Worm (Caenorhabditis elegans) whole organism, midembryonic: Measurements from ENCODE around the gene C13A2.12.

Experiments
- T22C8.4 ChIP-seq: fragments of 200-800 bp; sonication (Bioruptor generic); IDR thresholded peaks from 2 replicates; pipeline ENCODE4 v1.3.6; 2022; ENCODE audit warnings: missing genetic modification characterization, missing compliant biosample characterization
- cog-1 ChIP-seq: sonication (generic microtip); optimal IDR thresholded peaks from 2 replicates; lab custom pipeline; 2016; ENCODE audit warnings: missing genetic modification characterization, missing compliant biosample characterization
- flt-1 ChIP-seq: fragments of 200-800 bp; sonication (Bioruptor generic); IDR thresholded peaks from 2 replicates; pipeline ENCODE4 v1.3.6; 2022; ENCODE audit warnings: missing genetic modification characterization, missing compliant biosample characterization
- klf-2 ChIP-seq: fragments of 200-800 bp; sonication (Bioruptor generic); conservative IDR thresholded peaks from 2 replicates; pipeline ENCODE4 v1.3.6; 2022; ENCODE audit warnings: missing genetic modification reagents, missing genetic modification characterization, missing compliant biosample characterization
- med-1 ChIP-seq: sonication (generic microtip); optimal IDR thresholded peaks from 2 replicates; lab custom pipeline; 2017; ENCODE audit warnings: missing genetic modification characterization, mild to moderate bottlenecking, missing compliant biosample characterization, antibody characterized with exemption, missing genetic modification reagents; ENCODE audit not compliant: insufficient read depth
- ref-1 ChIP-seq: fragments of 200-800 bp; sonication (Bioruptor generic); conservative IDR thresholded peaks from 2 replicates; pipeline ENCODE4 v1.3.6; 2022; ENCODE audit warnings: missing genetic modification reagents, missing genetic modification characterization, missing compliant biosample characterization
- tab-1 ChIP-seq: fragments of 200-800 bp; sonication (Bioruptor generic); IDR thresholded peaks from 2 replicates; pipeline ENCODE4 v1.3.6; 2022; ENCODE audit warnings: missing genetic modification characterization, missing compliant biosample characterization
- ztf-23 ChIP-seq: fragments of 200-800 bp; sonication (Bioruptor generic); IDR thresholded peaks from 2 replicates; pipeline ENCODE4 v1.3.6; 2022; ENCODE audit warnings: missing genetic modification reagents, missing genetic modification characterization, missing compliant biosample characterization
- ztf-29 ChIP-seq: fragments of 200-800 bp; sonication (Bioruptor generic); IDR thresholded peaks from 2 replicates; pipeline ENCODE4 v1.3.6; 2022; ENCODE audit warnings: missing genetic modification reagents, missing genetic modification characterization, missing compliant biosample characterization

C13A2.12 gene

ce11 chrV:7258965-7259364 is at the start of gene C13A2.12:
C13A2.12 (plus strand) TSS chrV:7259265.
- TF ChIP-seq med-1 (GFP tag; lab: Kevin White, UChicago) (no peak), flt-1 (no peak), cog-1 (no peak), ztf-29 (GFP tag; lab: Robert Waterston, UW) (no peak), ref-1 (GFP tag; lab: Robert Waterston, UW) (no peak), ztf-23 (GFP tag; lab: Robert Waterston, UW) (no peak), tab-1 (no peak), T22C8.4 (GFP tag; lab: Robert Waterston, UW) (no peak), klf-2 (no peak)

ce11 chrV:7214802-7215201 is 44.3 kb upstream of the C13A2.12 start, which contains the start of gene soap-1:
soap-1 (minus strand) TSS chrV:7214902.
- no peak for TF ChIP-seq med-1 (GFP tag; lab: Kevin White, UChicago)
- TF ChIP-seq T22C8.4 (GFP tag; lab: Robert Waterston, UW): no peak
- no peak for TF ChIP-seq klf-2
- no peak for TF ChIP-seq ztf-23 (GFP tag; lab: Robert Waterston, UW)
- TF ChIP-seq tab-1: no peak
- TF ChIP-seq ref-1 (GFP tag; lab: Robert Waterston, UW): no peak
- TF ChIP-seq flt-1: no peak
- no peak for TF ChIP-seq cog-1
- no peak for TF ChIP-seq ztf-29 (GFP tag; lab: Robert Waterston, UW)

- TF ChIP-seq med-1 (GFP tag; lab: Kevin White, UChicago) (no peak), klf-2 (no peak), ztf-23 (GFP tag; lab: Robert Waterston, UW) (no peak), cog-1 (no peak), T22C8.4 (GFP tag; lab: Robert Waterston, UW) (no peak), ztf-29 (GFP tag; lab: Robert Waterston, UW) (no peak)
These were observed 43.0 kb upstream of the C13A2.12 start for ce11 chrV:7216016-7216415.

ce11 chrV:7218988-7219387 is 40.1 kb upstream of the C13A2.12 start, which contains the start of gene C13F10.5:
C13F10.5 (minus strand) TSS chrV:7219088.
- TF ChIP-seq flt-1: no peak
- no peak for TF ChIP-seq ref-1 (GFP tag; lab: Robert Waterston, UW)
- TF ChIP-seq ztf-23 (GFP tag; lab: Robert Waterston, UW): no peak
- no peak for TF ChIP-seq med-1 (GFP tag; lab: Kevin White, UChicago)
- no peak for TF ChIP-seq T22C8.4 (GFP tag; lab: Robert Waterston, UW)
- no peak for TF ChIP-seq ztf-29 (GFP tag; lab: Robert Waterston, UW)
- no peak for TF ChIP-seq klf-2
- TF ChIP-seq tab-1: no peak
- no peak for TF ChIP-seq cog-1

- TF ChIP-seq ztf-29 (GFP tag; lab: Robert Waterston, UW) (no peak), flt-1 (no peak), ztf-23 (GFP tag; lab: Robert Waterston, UW) (no peak), ref-1 (GFP tag; lab: Robert Waterston, UW) (no peak), klf-2 (no peak), tab-1 (no peak), med-1 (GFP tag; lab: Kevin White, UChicago) (no peak), cog-1 (no peak), T22C8.4 (GFP tag; lab: Robert Waterston, UW) (no peak)
These were observed 38.0 kb upstream of the C13A2.12 start, which contains the start of the genes C13F10.8, C13F10.6 and kxd-1 for ce11 chrV:7220973-7221519. C13F10.8 (minus strand) TSS chrV:7221023. C13F10.6 (minus strand) TSS chrV:7221039. kxd-1 (plus strand) TSS chrV:7221469.

- TF ChIP-seq med-1 (GFP tag; lab: Kevin White, UChicago) (no peak), ref-1 (GFP tag; lab: Robert Waterston, UW) (no peak), flt-1 (no peak), ztf-23 (GFP tag; lab: Robert Waterston, UW) (no peak), ztf-29 (GFP tag; lab: Robert Waterston, UW) (no peak)
These were observed 35.9 kb upstream of the C13A2.12 start, which contains the start of gene C13F10.7 for ce11 chrV:7223152-7223551. C13F10.7 (minus strand) TSS chrV:7223252.

ce11 chrV:7223941-7224340 is 35.1 kb upstream of the C13A2.12 start, which contains the start of gene C13F10.1:
C13F10.1 (plus strand) TSS chrV:7224078.
- no peak for TF ChIP-seq ztf-23 (GFP tag; lab: Robert Waterston, UW)
- TF ChIP-seq T22C8.4 (GFP tag; lab: Robert Waterston, UW): no peak
- TF ChIP-seq med-1 (GFP tag; lab: Kevin White, UChicago): no peak
- no peak for TF ChIP-seq ref-1 (GFP tag; lab: Robert Waterston, UW)

- TF ChIP-seq T22C8.4 (GFP tag; lab: Robert Waterston, UW): no peak
- TF ChIP-seq klf-2: no peak
- TF ChIP-seq med-1 (GFP tag; lab: Kevin White, UChicago): no peak
- no peak for TF ChIP-seq flt-1
- TF ChIP-seq ztf-23 (GFP tag; lab: Robert Waterston, UW): no peak
These were observed 34.7 kb upstream of the C13A2.12 start for ce11 chrV:7224353-7224752.

- TF ChIP-seq tab-1 (no peak), T22C8.4 (GFP tag; lab: Robert Waterston, UW) (no peak), cog-1 (no peak), flt-1 (no peak), klf-2 (no peak), ztf-23 (GFP tag; lab: Robert Waterston, UW) (no peak), ztf-29 (GFP tag; lab: Robert Waterston, UW) (no peak), med-1 (GFP tag; lab: Kevin White, UChicago) (no peak), ref-1 (GFP tag; lab: Robert Waterston, UW) (no peak)
These were observed 34.1 kb upstream of the C13A2.12 start, which contains the start of gene fkb-3 for ce11 chrV:7224947-7225346. fkb-3 (plus strand) TSS chrV:7225223.

ce11 chrV:7225894-7226293 is 33.2 kb upstream of the C13A2.12 start:
- no peak for TF ChIP-seq ref-1 (GFP tag; lab: Robert Waterston, UW)
- no peak for TF ChIP-seq klf-2
- TF ChIP-seq ztf-23 (GFP tag; lab: Robert Waterston, UW): no peak
- no peak for TF ChIP-seq tab-1
- TF ChIP-seq cog-1: no peak
- TF ChIP-seq ztf-29 (GFP tag; lab: Robert Waterston, UW): no peak
- TF ChIP-seq med-1 (GFP tag; lab: Kevin White, UChicago): no peak
- TF ChIP-seq flt-1: no peak
- no peak for TF ChIP-seq T22C8.4 (GFP tag; lab: Robert Waterston, UW)
